Fruit fly (Drosophila melanogaster): ENCODE measurements around the gene CG9921.

Gene CG9921

dm6 chrX:16350062-16350461 lies 16.7 kb upstream of the CG9921 start, which contains the start of gene sl (continued):
- TF ChIP-seq CG4707 (GFP tag; optimal IDR thresholded peaks at IDR 0.05) = no peak
- no peak for TF ChIP-seq wor (GFP tag; IDR thresholded peaks at IDR 0.05)
- no peak for TF ChIP-seq CG1233 (GFP tag; optimal IDR thresholded peaks at IDR 0.05)
- TF ChIP-seq CG10979 (tag; optimal IDR thresholded peaks at IDR 0.05) = no peak
- TF ChIP-seq ranshi (GFP tag; IDR thresholded peaks at IDR 0.05) = no peak
- TF ChIP-seq Lpt (GFP tag; optimal IDR thresholded peaks at IDR 0.05) = no peak
- no peak for TF ChIP-seq CG3163 (GFP tag; optimal IDR thresholded peaks at IDR 0.05)
- TF ChIP-seq so (GFP tag; IDR thresholded peaks at IDR 0.05) = no peak
- no peak for TF ChIP-seq MTF-1 (GFP tag; optimal IDR thresholded peaks at IDR 0.05; ENCODE audit: borderline replicate concordance)
- TF ChIP-seq sqz (GFP tag; optimal IDR thresholded peaks at IDR 0.05) = no peak
- no peak for TF ChIP-seq mld (GFP tag; IDR thresholded peaks at IDR 0.05; ENCODE audit: partially characterized antibody)
- TF ChIP-seq pzg (GFP tag; optimal IDR thresholded peaks at IDR 0.05) = peak; percentile 56
- TF ChIP-seq CG34224 (GFP tag; IDR thresholded peaks at IDR 0.05; ENCODE audit: partially characterized antibody) = peak; percentile 53; the same call in 2 of the 3 replicates
- TF ChIP-seq gsb-n (tag; optimal IDR thresholded peaks at IDR 0.05) = no peak
- TF ChIP-seq z (GFP tag; IDR thresholded peaks at IDR 0.05) = no peak
- peak; percentile 66 for TF ChIP-seq gfzf (GFP tag; optimal IDR thresholded peaks at IDR 0.05)
- TF ChIP-seq knrl (GFP tag; IDR thresholded peaks at IDR 0.05; ENCODE audit: partially characterized antibody) = peak; percentile 32; the same call in 1 of the 3 replicates
- peak; percentile 32 for TF ChIP-seq Scr (GFP tag; IDR thresholded peaks at IDR 0.05; ENCODE audit: partially characterized antibody)
- TF ChIP-seq CG15696 (tag; optimal IDR thresholded peaks at IDR 0.05) = no peak
- TF ChIP-seq oc (tag; optimal IDR thresholded peaks at IDR 0.05) = no peak
- TF ChIP-seq CG5245 (GFP tag; optimal IDR thresholded peaks at IDR 0.05) = no peak
- no peak for TF ChIP-seq CG17186 (GFP tag; optimal IDR thresholded peaks at IDR 0.05)
- TF ChIP-seq Hsf (GFP tag; optimal IDR thresholded peaks at IDR 0.05) = no peak
- TF ChIP-seq CG10654 (GFP tag; optimal IDR thresholded peaks at IDR 0.05) = no peak
- no peak for TF ChIP-seq CG1529 (GFP tag; optimal IDR thresholded peaks at IDR 0.05)
- TF ChIP-seq Dip2 (GFP tag; IDR thresholded peaks at IDR 0.05) = no peak
- no peak for TF ChIP-seq CG7786 (GFP tag; optimal IDR thresholded peaks at IDR 0.05)
- TF ChIP-seq CG11247 (GFP tag; IDR thresholded peaks at IDR 0.05) = no peak
- no peak for TF ChIP-seq CG33213 (GFP tag; optimal IDR thresholded peaks at IDR 0.05)
- TF ChIP-seq CG13894 (tag; optimal IDR thresholded peaks at IDR 0.05) = no peak
- no peak for TF ChIP-seq CG14667 (GFP tag; IDR thresholded peaks at IDR 0.05)
- no peak for TF ChIP-seq CG14014 (GFP tag; IDR thresholded peaks at IDR 0.05)
- peak; percentile 41 for TF ChIP-seq bab2 (GFP tag; optimal IDR thresholded peaks at IDR 0.05)
- no peak for TF ChIP-seq ato (GFP tag; IDR thresholded peaks at IDR 0.05; ENCODE audit: partially characterized antibody)
- TF ChIP-seq croc (GFP tag; conservative IDR thresholded peaks at IDR 0.05) = no peak
- TF ChIP-seq pfk (GFP tag; optimal IDR thresholded peaks at IDR 0.05) = no peak
- TF ChIP-seq stc (GFP tag; IDR thresholded peaks at IDR 0.05) = no peak
- TF ChIP-seq CG31388 (GFP tag; optimal IDR thresholded peaks at IDR 0.05) = no peak
- peak; percentile 85 for TF ChIP-seq sens (GFP tag)
- no peak for TF ChIP-seq CG4328 (GFP tag; optimal IDR thresholded peaks at IDR 0.05)
- no peak for TF ChIP-seq nom (GFP tag; optimal IDR thresholded peaks at IDR 0.05)
- TF ChIP-seq cg (GFP tag; optimal IDR thresholded peaks at IDR 0.05) = no peak
- TF ChIP-seq CG15011 (GFP tag; optimal IDR thresholded peaks at IDR 0.05) = no peak
- TF ChIP-seq hb (GFP tag; IDR thresholded peaks at IDR 0.05; ENCODE audit: partially characterized antibody) = no peak
- TF ChIP-seq eve (GFP tag; optimal IDR thresholded peaks at IDR 0.05) = no peak
- TF ChIP-seq nmo (GFP tag; optimal IDR thresholded peaks at IDR 0.05) = peak; percentile 22
- TF ChIP-seq E2f2 (GFP tag; IDR thresholded peaks at IDR 0.05) = 0 out of 2 replicates have a peak, but pooled peaks have one; percentile 19
- TF ChIP-seq CG3281 (GFP tag; optimal IDR thresholded peaks at IDR 0.05) = no peak
- TF ChIP-seq phol (tag; optimal IDR thresholded peaks at IDR 0.05) = peak; percentile 24
- TF ChIP-seq zen2 (GFP tag; IDR thresholded peaks at IDR 0.05; ENCODE audit: partially characterized antibody) = no peak
- no peak for TF ChIP-seq chm (GFP tag; IDR thresholded peaks at IDR 0.05)
